Worm (Caenorhabditis elegans): ENCODE data around the gene jhdm-1.
A peak's percentile ranks its signal among the peaks of the same experiment; 100 is the strongest.

Gene jhdm-1

DNA sequence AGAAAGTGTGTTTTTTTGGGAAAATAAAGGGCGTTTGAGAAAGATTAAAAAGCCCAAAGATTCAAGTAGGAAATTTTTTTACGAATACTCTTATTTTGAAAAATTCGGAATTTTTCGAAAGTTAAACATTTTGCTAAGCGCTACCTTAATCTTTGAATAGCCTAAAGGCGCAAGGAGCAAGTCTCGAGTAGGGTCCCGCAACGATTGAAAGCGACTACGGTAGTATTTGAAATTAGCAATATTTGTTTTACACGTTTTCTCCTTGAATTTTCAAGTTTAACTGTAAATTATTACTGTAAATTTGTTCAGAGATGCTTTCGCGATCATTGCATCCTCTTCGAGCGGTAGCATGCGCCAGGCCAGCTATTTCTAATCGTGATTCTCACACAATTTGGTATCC lies 10.6 kb downstream of the jhdm-1 start, which contains the start of gene nduf-2.2 (continued):
- peak; percentile 6 for TF ChIP-seq efl-1 (GFP tag; optimal IDR thresholded peaks at IDR 0.05)
- TF ChIP-seq F33H1.4 (GFP tag; IDR thresholded peaks at IDR 0.05): peak; percentile 84
- TF ChIP-seq mel-28 (tag; optimal IDR thresholded peaks at IDR 0.05; ENCODE audit: borderline replicate concordance): no peak
- no peak; the same call in 1 of the 2 replicates for TF ChIP-seq attf-3 (GFP tag; conservative IDR thresholded peaks at IDR 0.05)

DNA sequence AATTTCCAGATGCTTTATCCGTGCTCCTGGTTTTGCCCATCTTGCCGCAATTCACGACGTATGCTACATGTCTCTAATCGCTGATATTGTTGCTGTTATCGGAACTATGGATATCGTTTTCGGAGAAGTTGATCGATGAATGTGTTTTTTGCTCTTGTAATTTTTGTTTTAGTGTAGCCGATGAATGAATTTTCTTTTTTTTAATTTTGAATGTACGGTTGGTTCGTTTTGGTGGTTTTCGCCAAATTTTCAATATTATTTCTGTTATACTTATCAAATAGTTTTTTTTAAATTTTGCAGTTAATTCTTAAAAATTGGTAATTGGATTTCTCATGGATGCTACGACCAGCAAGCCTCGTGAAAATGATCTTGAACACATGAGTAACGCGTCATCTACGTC lies 12.7 kb downstream of the jhdm-1 start, which contains the start of gene T26A5.2:
Gene T26A5.2, plus strand, starts transcription at position 301 of the 400 bp plus-strand sequence.
- no peak for TF ChIP-seq nfya-1 (tag; optimal IDR thresholded peaks at IDR 0.05; ENCODE audit: borderline replicate concordance, insufficient read depth)
- no peak for TF ChIP-seq gei-17 (GFP tag; optimal IDR thresholded peaks at IDR 0.05)

DNA sequence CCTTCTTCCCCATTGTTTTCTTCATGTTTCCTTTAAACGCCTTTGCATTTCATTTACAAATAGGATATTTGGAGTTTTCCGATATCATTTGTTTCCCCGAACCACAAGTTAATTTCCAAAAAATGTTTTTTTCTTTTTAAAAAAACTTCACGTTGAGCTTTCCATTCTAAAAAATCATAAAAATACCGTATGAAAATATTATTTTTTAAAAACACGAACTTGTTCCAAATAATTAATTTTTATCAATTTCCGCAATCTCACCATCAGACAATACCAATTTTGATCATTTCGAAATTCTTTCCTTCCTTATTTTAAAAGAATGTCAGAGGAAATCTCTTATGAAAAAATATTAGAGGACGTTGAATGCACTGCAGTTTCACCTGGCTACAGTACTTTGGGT lies 17.2 kb downstream of the jhdm-1 start, which contains the start of gene wht-6:
Gene wht-6, plus strand, starts transcription at position 301 of the 400 bp plus-strand sequence.
- TF ChIP-seq K12H6.12 (tag; optimal IDR thresholded peaks at IDR 0.05) (no peak), hrde-1 (tag; optimal IDR thresholded peaks at IDR 0.05; ENCODE audit: borderline replicate concordance) (peak; percentile 27)

DNA sequence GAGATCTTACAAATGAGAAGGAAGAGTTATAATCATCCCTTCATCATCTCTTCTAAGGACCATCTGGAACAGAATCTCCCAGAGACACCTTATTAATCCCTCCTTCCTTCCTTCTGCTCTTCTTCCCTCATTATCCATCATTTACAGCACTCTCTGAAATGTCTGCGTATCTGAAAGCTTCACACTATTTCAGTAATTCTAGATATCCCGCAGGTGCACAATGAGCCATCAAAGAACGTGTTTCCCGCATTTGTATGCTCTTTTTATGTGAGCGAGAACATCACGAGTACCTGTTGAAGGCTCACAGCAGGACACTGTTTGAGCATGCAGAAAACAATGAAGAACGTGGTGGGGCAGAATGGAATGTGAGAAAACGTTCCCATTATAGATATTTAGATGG lies 22.1 kb downstream of the jhdm-1 start:
- no peak for TF ChIP-seq ama-1 (optimal IDR thresholded peaks at IDR 0.05)
- TF ChIP-seq ama-1 (GFP tag; optimal IDR thresholded peaks at IDR 0.05): no peak
- TF ChIP-seq cebp-2 (GFP tag; IDR thresholded peaks at IDR 0.05): no peak
- no peak for TF ChIP-seq T26A5.8 (tag; optimal IDR thresholded peaks at IDR 0.05)
- no peak for TF ChIP-seq hlh-12 (tag; optimal IDR thresholded peaks at IDR 0.05)
- TF ChIP-seq ztf-6 (GFP tag; IDR thresholded peaks at IDR 0.05): no peak
- no peak for TF ChIP-seq lsl-1 (GFP tag; optimal IDR thresholded peaks at IDR 0.05)
- no peak for TF ChIP-seq ztf-22 (GFP tag; optimal IDR thresholded peaks at IDR 0.05)
- no peak for TF ChIP-seq akir-1 (GFP tag; optimal IDR thresholded peaks at IDR 0.05)
- no peak for TF ChIP-seq attf-6 (GFP tag; IDR thresholded peaks at IDR 0.05)
- TF ChIP-seq lin-35 (GFP tag; optimal IDR thresholded peaks at IDR 0.05): no peak
- TF ChIP-seq Y95B8A.8 (GFP tag; IDR thresholded peaks at IDR 0.05): no peak
- no peak for TF ChIP-seq zfh-2 (GFP tag; conservative IDR thresholded peaks at IDR 0.05)
- no peak for TF ChIP-seq tbp1 (GFP tag; optimal IDR thresholded peaks at IDR 0.05)
- no peak for TF ChIP-seq madf-3 (GFP tag; IDR thresholded peaks at IDR 0.05)
- TF ChIP-seq K12H6.12 (tag; optimal IDR thresholded peaks at IDR 0.05): no peak

DNA sequence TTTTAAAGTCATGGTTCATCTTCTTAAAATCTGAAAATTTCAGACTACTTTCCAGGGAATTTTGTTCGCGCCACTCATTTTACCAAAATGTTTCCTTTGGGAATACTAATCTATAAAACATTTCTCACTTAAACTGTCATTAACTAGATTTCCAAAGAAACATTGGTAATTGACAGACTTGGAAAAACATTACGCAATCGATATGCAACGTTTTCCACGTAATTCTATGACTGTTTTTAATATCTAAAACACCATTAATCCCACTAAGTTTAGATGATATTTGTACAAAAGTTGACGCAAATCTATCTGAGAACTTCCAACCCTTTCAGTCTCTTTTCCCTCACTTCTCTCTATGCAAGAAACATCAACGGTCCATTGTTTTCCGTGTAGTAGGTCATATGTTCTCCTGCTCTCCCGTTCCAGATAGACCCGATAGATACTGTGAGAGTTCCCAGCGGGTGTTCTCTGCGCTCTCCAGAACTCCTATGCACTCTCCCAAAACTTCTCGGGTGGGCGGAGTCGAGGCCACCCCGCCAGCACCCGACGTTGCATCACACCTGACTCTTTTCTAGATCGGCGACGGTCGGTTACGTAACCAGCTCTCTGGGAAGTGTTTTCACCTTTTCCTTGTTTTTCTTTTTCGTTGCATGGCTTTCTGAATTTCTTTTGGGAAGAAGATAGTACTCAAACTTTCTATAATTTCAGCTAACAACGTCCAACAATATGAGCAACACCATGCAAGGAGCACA lies 24.1 kb downstream of the jhdm-1 start, which contains the start of gene zip-8:
Gene zip-8, plus strand, starts transcription at position 700 of the 749 bp plus-strand sequence.
- TF ChIP-seq ztf-28 (GFP tag; IDR thresholded peaks at IDR 0.05) (no peak), dox-1 (GFP tag; IDR thresholded peaks at IDR 0.05) (no peak), rpc-1 (optimal IDR thresholded peaks at IDR 0.05) (no peak), rpc-1 (tag; optimal IDR thresholded peaks at IDR 0.05) (no peak)

DNA sequence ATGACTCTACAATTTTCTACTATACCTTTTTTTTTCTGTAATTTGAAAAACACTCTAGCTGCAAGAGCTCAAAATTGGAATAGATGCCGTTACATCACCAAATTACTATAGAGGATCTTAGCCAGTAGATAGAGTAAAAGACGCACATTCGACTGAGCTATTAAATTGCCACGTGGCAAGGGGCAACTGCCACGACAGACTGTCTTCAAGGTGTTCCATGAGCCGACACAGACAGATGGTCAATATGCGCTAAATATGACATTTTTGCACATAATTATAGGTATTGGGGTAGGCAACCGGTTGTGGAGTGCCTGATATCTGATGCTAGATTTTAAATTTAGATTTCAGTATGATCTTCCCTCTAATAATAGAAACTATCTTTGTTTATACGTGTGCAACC lies 25.2 kb downstream of the jhdm-1 start:
- TF ChIP-seq dox-1 (GFP tag; IDR thresholded peaks at IDR 0.05) (no peak), ztf-28 (GFP tag; IDR thresholded peaks at IDR 0.05) (no peak), B0261.1 (tag; optimal IDR thresholded peaks at IDR 0.05) (no peak), tbx-9 (tag; optimal IDR thresholded peaks at IDR 0.05; ENCODE audit: borderline replicate concordance) (no peak), rcor-1 (GFP tag; IDR thresholded peaks at IDR 0.05) (no peak), lir-1 (GFP tag; conservative IDR thresholded peaks at IDR 0.05) (no peak), ceh-91 (GFP tag; IDR thresholded peaks at IDR 0.05) (no peak), hlh-12 (tag; optimal IDR thresholded peaks at IDR 0.05) (no peak)
